Worm (Caenorhabditis elegans): ENCODE data around the gene srj-29.

Gene srj-29

DNA sequence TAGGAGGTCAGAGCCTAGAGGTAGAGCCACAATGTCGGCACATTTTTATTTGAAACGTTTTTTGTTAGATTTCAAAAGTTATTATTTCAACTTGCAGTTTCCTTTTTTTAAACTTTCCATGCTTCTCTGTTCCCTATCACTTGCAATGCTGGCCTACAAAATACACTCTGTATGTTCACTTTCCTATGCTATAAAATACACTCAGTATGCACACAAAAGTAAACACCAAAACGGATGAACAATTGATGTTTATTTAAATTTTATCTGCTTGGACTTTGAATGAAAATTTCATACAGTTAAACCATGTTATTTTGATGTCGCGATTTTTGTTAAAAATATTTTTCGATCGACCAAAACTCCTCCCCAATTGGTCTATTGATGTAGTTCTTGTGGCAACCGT is 5.2 kb downstream of the srj-29 start:
- no peak for TF ChIP-seq mep-1 (tag; optimal IDR thresholded peaks at IDR 0.05)
- TF ChIP-seq vab-15 (tag; optimal IDR thresholded peaks at IDR 0.05): no peak
- no peak for TF ChIP-seq F16B12.6 (tag; optimal IDR thresholded peaks at IDR 0.05)
- no peak for TF ChIP-seq efl-1 (optimal IDR thresholded peaks at IDR 0.05)
- no peak for TF ChIP-seq efl-1 (GFP tag; optimal IDR thresholded peaks at IDR 0.05 in 1 of 2)

DNA sequence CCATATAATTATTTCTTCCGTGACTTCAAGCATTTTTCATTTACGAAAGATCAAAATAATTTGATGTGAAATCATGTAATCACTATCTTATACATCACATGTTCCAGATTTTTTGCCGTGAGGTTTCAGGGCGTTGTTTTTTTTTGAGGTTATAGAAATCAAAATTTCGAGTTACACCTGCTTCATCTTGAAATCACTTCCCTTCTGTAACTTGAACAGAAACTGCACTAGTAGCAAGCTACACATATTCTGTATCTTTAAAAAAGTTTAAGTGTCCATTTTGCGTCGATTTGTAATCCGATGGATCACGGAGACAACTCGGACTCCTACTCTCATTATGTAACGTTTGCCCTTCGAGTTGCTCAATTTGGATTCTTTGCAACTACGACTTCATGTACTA is 15.2 kb downstream of the srj-29 start, which contains the start of gene F22B8.3:
F22B8.3 (plus strand) TSS at position 301 of the 400 bp plus-strand sequence.
- TF ChIP-seq lin-13 (GFP tag; optimal IDR thresholded peaks at IDR 0.05) (no peak), efl-1 (optimal IDR thresholded peaks at IDR 0.05) (no peak), efl-1 (GFP tag; optimal IDR thresholded peaks at IDR 0.05 in 1 of 2) (peak in 1 of 2 experiments; percentile 58)

DNA sequence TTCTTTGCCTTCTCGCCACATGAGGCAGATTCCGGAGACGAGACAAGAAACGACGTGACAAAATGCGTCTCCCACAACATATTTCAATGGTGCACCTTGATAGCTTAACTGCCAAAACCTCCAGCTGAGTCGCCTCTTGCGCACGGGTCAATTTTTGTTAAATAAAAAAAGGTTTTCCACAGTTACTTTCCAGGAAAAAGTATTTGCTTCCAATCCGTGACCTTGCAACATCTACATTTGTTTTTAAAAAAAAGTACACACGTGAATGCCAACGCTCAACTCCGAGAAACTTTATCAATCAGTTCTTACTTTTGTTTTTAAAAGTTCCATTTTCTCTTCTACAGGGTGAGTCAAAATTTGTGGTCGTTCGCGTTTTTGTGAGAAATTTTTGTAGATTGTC is 18.8 kb downstream of the srj-29 start, which contains the start of gene F22B8.7:
F22B8.7 (plus strand) TSS at position 301 of the 400 bp plus-strand sequence.
- TF ChIP-seq dpl-1 (GFP tag; optimal IDR thresholded peaks at IDR 0.05) (no peak), grh-1 (GFP tag; IDR thresholded peaks at IDR 0.05) (no peak), mef-2 (tag; optimal IDR thresholded peaks at IDR 0.05) (no peak), ztf-4 (tag; optimal IDR thresholded peaks at IDR 0.05) (no peak), C34B4.2 (tag; optimal IDR thresholded peaks at IDR 0.05) (no peak)

DNA sequence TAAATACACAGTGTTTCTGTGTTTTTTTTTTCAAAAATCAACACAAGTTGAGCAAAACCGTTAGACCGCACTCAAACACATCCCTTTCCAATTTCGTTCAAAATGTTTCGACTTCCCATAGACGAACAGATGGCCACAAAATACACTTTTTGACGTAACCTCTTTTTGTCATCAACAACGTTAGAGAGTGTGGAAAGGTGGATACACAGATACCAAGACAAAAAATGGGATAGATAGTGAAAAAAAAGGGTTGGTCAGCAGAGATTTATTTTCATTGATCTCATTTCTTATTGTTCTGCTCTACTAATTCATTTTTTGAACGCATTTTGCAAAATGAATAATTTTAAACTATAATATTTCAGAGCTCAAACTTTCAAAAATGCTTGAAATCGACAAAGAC is 19.4 kb downstream of the srj-29 start:
- no peak for TF ChIP-seq nhr-47 (tag; optimal IDR thresholded peaks at IDR 0.05)
- TF ChIP-seq jun-1 (tag; optimal IDR thresholded peaks at IDR 0.05): no peak
- TF ChIP-seq fos-1 (tag; optimal IDR thresholded peaks at IDR 0.05): no peak
- no peak for TF ChIP-seq lir-3 (tag; optimal IDR thresholded peaks at IDR 0.05; ENCODE audit: poor library complexity)
- TF ChIP-seq elt-3 (tag; optimal IDR thresholded peaks at IDR 0.05): peak in 1 of 6 experiments; percentile 58
- peak; percentile 28 for TF ChIP-seq nhr-19 (GFP tag; conservative IDR thresholded peaks at IDR 0.05)
- peak; percentile 81 for TF ChIP-seq blmp-1 (tag; optimal IDR thresholded peaks at IDR 0.05)
- no peak for TF ChIP-seq ztf-4 (tag; optimal IDR thresholded peaks at IDR 0.05)
- TF ChIP-seq nhr-84 (tag; optimal IDR thresholded peaks at IDR 0.05): no peak
- TF ChIP-seq mep-1 (tag; optimal IDR thresholded peaks at IDR 0.05): peak; percentile 38
- peak; percentile 58 for TF ChIP-seq skn-1 (tag; optimal IDR thresholded peaks at IDR 0.05)
- no peak for TF ChIP-seq fkh-10 (GFP tag; optimal IDR thresholded peaks at IDR 0.05)
- no peak for TF ChIP-seq dsc-1 (tag; optimal IDR thresholded peaks at IDR 0.05)
- TF ChIP-seq lsy-2 (tag; optimal IDR thresholded peaks at IDR 0.05): no peak
- no peak for TF ChIP-seq fkh-4 (tag; optimal IDR thresholded peaks at IDR 0.05; ENCODE audit: borderline replicate concordance)
- no peak for TF ChIP-seq nhr-85 (tag)
- peak; percentile 39 for TF ChIP-seq nhr-20 (tag; optimal IDR thresholded peaks at IDR 0.05)
- no peak for TF ChIP-seq snpc-4 (tag; optimal IDR thresholded peaks at IDR 0.05)
- peak; percentile 43 for TF ChIP-seq rnt-1 (tag; optimal IDR thresholded peaks at IDR 0.05)
- TF ChIP-seq ceh-90 (tag; optimal IDR thresholded peaks at IDR 0.05): no peak
- no peak for TF ChIP-seq nhr-90 (tag; optimal IDR thresholded peaks at IDR 0.05; ENCODE audit: poor library complexity)
- no peak for TF ChIP-seq swsn-7 (tag; optimal IDR thresholded peaks at IDR 0.05)
- TF ChIP-seq dpl-1 (GFP tag; optimal IDR thresholded peaks at IDR 0.05): no peak
- no peak for TF ChIP-seq xbp-1 (tag; optimal IDR thresholded peaks at IDR 0.05)

DNA sequence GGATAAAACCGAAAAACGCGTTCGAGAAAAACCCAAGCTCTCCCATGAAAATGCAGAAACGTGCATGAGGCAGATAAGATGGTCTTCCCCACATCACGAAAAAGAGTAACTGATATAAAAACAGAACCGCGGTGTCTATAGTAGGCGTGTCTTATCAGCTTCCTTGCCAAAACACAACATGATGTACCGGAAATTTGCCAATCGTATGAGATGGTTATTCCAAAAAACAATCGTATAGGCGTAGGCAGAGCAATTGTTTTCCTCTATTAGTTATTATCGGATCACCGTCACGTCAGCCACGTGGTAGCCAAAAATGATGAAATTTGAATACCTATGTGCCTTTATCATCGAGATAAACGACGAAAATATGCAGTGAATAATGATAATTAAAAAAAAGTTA is 24.0 kb downstream of the srj-29 start, which contains the start of gene str-7:
str-7 (minus strand) TSS at position 101 of the 400 bp plus-strand sequence.
- no peak for TF ChIP-seq snpc-4 (tag; optimal IDR thresholded peaks at IDR 0.05)
- no peak for TF ChIP-seq rnt-1 (tag; optimal IDR thresholded peaks at IDR 0.05)
- TF ChIP-seq hlh-17 (GFP tag; optimal IDR thresholded peaks at IDR 0.05; ENCODE audit: borderline replicate concordance): no peak
- no peak for TF ChIP-seq fkh-4 (tag; optimal IDR thresholded peaks at IDR 0.05; ENCODE audit: borderline replicate concordance)
- no peak for TF ChIP-seq nhr-28 (tag; optimal IDR thresholded peaks at IDR 0.05)
- no peak for TF ChIP-seq hpl-2 (GFP tag; optimal IDR thresholded peaks at IDR 0.05)

Measured in whole organism, L1 larva.